Worm (Caenorhabditis elegans) whole organism, late embryonic: Measurements from ENCODE around the gene lgc-49.

Experiments used
- C38D4.7 ChIP-seq: fragments of 200-800 bp; sonication (Bioruptor generic); optimal IDR thresholded peaks from 2 replicates; lab custom pipeline; 2018; ENCODE audit warnings: mild to moderate bottlenecking, missing genetic modification characterization, moderate library complexity, missing compliant biosample characterization
- F13H6.1 ChIP-seq: sonication (generic microtip); optimal IDR thresholded peaks from 2 replicates; lab custom pipeline; 2016; ENCODE audit warnings: missing genetic modification characterization, missing compliant biosample characterization
- K09A11.1 ChIP-seq: sonication (generic microtip); optimal IDR thresholded peaks from 2 replicates; lab custom pipeline; 2017; ENCODE audit warnings: antibody characterized with exemption, mild to moderate bottlenecking, missing genetic modification characterization, missing compliant biosample characterization; ENCODE audit not compliant: insufficient read depth
- T23F11.4 ChIP-seq: fragments of 200-800 bp; sonication (Bioruptor generic); optimal IDR thresholded peaks from 2 replicates; lab custom pipeline; 2018; ENCODE audit warnings: mild to moderate bottlenecking, missing genetic modification characterization, missing compliant biosample characterization
- Y22D7AL.16 ChIP-seq: sonication (generic microtip); optimal IDR thresholded peaks from 2 replicates; lab custom pipeline; 2016; ENCODE audit warnings: missing genetic modification characterization, missing compliant biosample characterization
- ceh-18 ChIP-seq: sonication (generic microtip); optimal IDR thresholded peaks from 2 replicates; lab custom pipeline; 2016; ENCODE audit warnings: missing genetic modification characterization, missing compliant biosample characterization
- ceh-24 ChIP-seq: sonication (generic microtip); optimal IDR thresholded peaks from 2 replicates; lab custom pipeline; 2016; ENCODE audit warnings: mild to moderate bottlenecking, missing genetic modification characterization, missing compliant biosample characterization
- ceh-30 ChIP-seq: fragments of 150-350 bp; optimal IDR thresholded peaks from 2 replicates; lab custom pipeline; 2014; ENCODE audit warnings: missing biosample characterization, missing genetic modification characterization
- ceh-31 ChIP-seq: sonication (generic microtip); optimal IDR thresholded peaks from 2 replicates; lab custom pipeline; 2016; ENCODE audit warnings: missing genetic modification characterization, missing compliant biosample characterization
- ceh-34 ChIP-seq: sonication (generic microtip); optimal IDR thresholded peaks from 2 replicates; lab custom pipeline; 2016; ENCODE audit warnings: mild to moderate bottlenecking, missing genetic modification characterization, missing compliant biosample characterization
- ceh-6 ChIP-seq: fragments of 200-800 bp; sonication (Bioruptor generic); optimal IDR thresholded peaks from 2 replicates; lab custom pipeline; 2018; ENCODE audit warnings: mild to moderate bottlenecking, missing genetic modification characterization, missing compliant biosample characterization
- ceh-9 ChIP-seq: sonication (generic microtip); optimal IDR thresholded peaks from 2 replicates; lab custom pipeline; 2016; ENCODE audit warnings: mild to moderate bottlenecking, missing genetic modification characterization, inconsistent platforms, missing compliant biosample characterization
- dmd-4 ChIP-seq: sonication (generic microtip); optimal IDR thresholded peaks from 2 replicates; lab custom pipeline; 2016; ENCODE audit warnings: borderline replicate concordance, missing genetic modification characterization, missing compliant biosample characterization
- elt-2 ChIP-seq: sonication (generic microtip); optimal IDR thresholded peaks from 2 replicates; lab custom pipeline; 2016; ENCODE audit warnings: missing genetic modification reagents, missing genetic modification characterization, missing compliant biosample characterization
- fax-1 ChIP-seq: sonication (generic microtip); optimal IDR thresholded peaks from 2 replicates; lab custom pipeline; 2016; ENCODE audit warnings: missing genotype, missing genetic modification characterization, missing compliant biosample characterization
- fkh-6 ChIP-seq: sonication (generic microtip); optimal IDR thresholded peaks from 2 replicates; lab custom pipeline; 2016; ENCODE audit warnings: missing genetic modification characterization, missing compliant biosample characterization
- gmeb-2 ChIP-seq: sonication (generic microtip); optimal IDR thresholded peaks from 2 replicates; lab custom pipeline; 2016; ENCODE audit warnings: missing genetic modification characterization, inconsistent platforms, missing compliant biosample characterization
- hlh-13 ChIP-seq: fragments of 200-800 bp; sonication (Bioruptor generic); optimal IDR thresholded peaks from 2 replicates; lab custom pipeline; 2018; ENCODE audit warnings: mild to moderate bottlenecking, missing genetic modification characterization, missing compliant biosample characterization
- hlh-8 ChIP-seq: sonication (generic microtip); optimal IDR thresholded peaks from 2 replicates; lab custom pipeline; 2016; ENCODE audit warnings: missing genotype, missing genetic modification characterization, missing compliant biosample characterization
- lin-11 ChIP-seq: fragments of 200-800 bp; sonication (Bioruptor generic); optimal IDR thresholded peaks from 2 replicates; lab custom pipeline; 2018; ENCODE audit warnings: mild to moderate bottlenecking, missing genetic modification characterization, missing compliant biosample characterization
- nfya-1 ChIP-seq: sonication (generic microtip); optimal IDR thresholded peaks from 2 replicates; lab custom pipeline; 2017; ENCODE audit warnings: missing genetic modification characterization, mild to moderate bottlenecking, missing compliant biosample characterization, antibody characterized with exemption, moderate library complexity
- nhr-232 ChIP-seq: sonication (generic microtip); optimal IDR thresholded peaks from 2 replicates; lab custom pipeline; 2016; ENCODE audit warnings: missing genetic modification characterization, missing compliant biosample characterization
- npax-4 ChIP-seq: sonication (generic microtip); optimal IDR thresholded peaks from 2 replicates; lab custom pipeline; 2016; ENCODE audit warnings: missing genetic modification characterization, missing compliant biosample characterization
- odd-2 ChIP-seq: sonication (generic microtip); optimal IDR thresholded peaks from 2 replicates; lab custom pipeline; 2017; ENCODE audit warnings: antibody characterized with exemption, mild to moderate bottlenecking, missing genetic modification characterization, missing compliant biosample characterization
- pag-3 ChIP-seq: sonication (generic microtip); optimal IDR thresholded peaks from 2 replicates; lab custom pipeline; 2016; ENCODE audit warnings: missing compliant biosample characterization, missing genetic modification characterization, borderline replicate concordance
- pat-9 ChIP-seq: fragments of 200-800 bp; sonication (Bioruptor generic); optimal IDR thresholded peaks from 2 replicates; lab custom pipeline; 2018; ENCODE audit warnings: mild to moderate bottlenecking, missing genetic modification characterization, moderate library complexity, missing compliant biosample characterization
- pax-1 ChIP-seq: fragments of 150-350 bp; optimal IDR thresholded peaks from 2 replicates; lab custom pipeline; 2014; ENCODE audit warnings: missing biosample characterization, missing genetic modification characterization
- pha-2 ChIP-seq: sonication (generic microtip); optimal IDR thresholded peaks from 2 replicates; lab custom pipeline; 2017; ENCODE audit warnings: mild to moderate bottlenecking, missing genetic modification characterization, missing compliant biosample characterization
- pha-4 ChIP-seq: fragments of 150-350 bp; optimal IDR thresholded peaks from 2 replicates; lab custom pipeline; 2018; ENCODE audit warnings: missing biosample characterization, missing genetic modification reagents, missing genetic modification characterization
- ref-2 ChIP-seq: sonication (generic microtip); optimal IDR thresholded peaks from 2 replicates; lab custom pipeline; 2016; ENCODE audit warnings: missing genetic modification characterization, missing compliant biosample characterization
- rnt-1 ChIP-seq: sonication (generic microtip); optimal IDR thresholded peaks from 2 replicates; lab custom pipeline; 2016; ENCODE audit warnings: missing genetic modification characterization, missing compliant biosample characterization
- sdc-2 ChIP-seq: sonication (generic microtip); optimal IDR thresholded peaks from 2 replicates; lab custom pipeline; 2016; ENCODE audit warnings: missing genotype, missing genetic modification characterization, missing compliant biosample characterization
- sox-2 ChIP-seq: fragments of 200-800 bp; sonication (Bioruptor generic); IDR thresholded peaks from 2 replicates; pipeline ENCODE4 v1.3.6; 2022; ENCODE audit warnings: missing genetic modification reagents, missing genetic modification characterization, missing compliant biosample characterization
- syd-9 ChIP-seq: sonication (generic microtip); optimal IDR thresholded peaks from 2 replicates; lab custom pipeline; 2016; ENCODE audit warnings: mild to moderate bottlenecking, missing genetic modification characterization, moderate library complexity, missing compliant biosample characterization
- tbx-2 ChIP-seq: sonication (generic microtip); optimal IDR thresholded peaks from 2 replicates; lab custom pipeline; 2016; ENCODE audit warnings: missing genetic modification characterization, missing compliant biosample characterization
- tbx-7 ChIP-seq: sonication (generic microtip); optimal IDR thresholded peaks from 2 replicates; lab custom pipeline; 2016; ENCODE audit warnings: missing genotype, missing genetic modification characterization, missing compliant biosample characterization
- ttx-3 ChIP-seq: sonication (generic microtip); optimal IDR thresholded peaks from 2 replicates; lab custom pipeline; 2016; ENCODE audit warnings: missing genetic modification reagents, missing genetic modification characterization, missing compliant biosample characterization
- unc-42 ChIP-seq: sonication (generic microtip); optimal IDR thresholded peaks from 2 replicates; lab custom pipeline; 2016; ENCODE audit warnings: missing genotype, missing genetic modification characterization, missing compliant biosample characterization
- zip-5 ChIP-seq: sonication (generic microtip); optimal IDR thresholded peaks from 2 replicates; lab custom pipeline; 2016; ENCODE audit warnings: missing genetic modification characterization, missing compliant biosample characterization
- ztf-16 ChIP-seq: sonication (generic microtip); optimal IDR thresholded peaks from 2 replicates; lab custom pipeline; 2017; ENCODE audit warnings: missing genetic modification characterization, missing compliant biosample characterization

lgc-49 gene

DNA sequence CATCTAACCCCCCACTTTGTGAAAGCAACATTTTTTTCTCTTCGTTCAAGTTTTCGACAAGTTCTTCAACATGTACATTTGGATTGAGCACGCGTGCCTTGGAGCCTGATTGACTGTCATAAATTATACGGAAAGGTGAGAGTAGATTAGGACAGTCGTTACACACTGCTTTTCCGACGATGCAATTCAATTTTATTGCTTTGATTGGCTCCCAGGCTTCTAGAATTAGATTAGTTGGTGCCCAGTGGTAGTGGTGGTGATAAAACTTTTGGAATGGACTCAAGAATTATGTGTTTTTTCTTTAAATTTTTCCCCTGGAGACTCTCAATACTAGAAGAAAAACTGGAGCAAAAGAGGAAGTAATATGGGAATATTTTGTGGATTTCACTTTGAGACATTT lies 13.4 kb downstream of the lgc-49 start:
- TF ChIP-seq nfya-1 = no peak
- TF ChIP-seq ref-2 (tag; lab: Kevin White, UChicago) = no peak
- no peak for TF ChIP-seq T23F11.4 (GFP tag; lab: Kevin White, UChicago)
- TF ChIP-seq K09A11.1 (tag; lab: Kevin White, UChicago) = no peak

DNA sequence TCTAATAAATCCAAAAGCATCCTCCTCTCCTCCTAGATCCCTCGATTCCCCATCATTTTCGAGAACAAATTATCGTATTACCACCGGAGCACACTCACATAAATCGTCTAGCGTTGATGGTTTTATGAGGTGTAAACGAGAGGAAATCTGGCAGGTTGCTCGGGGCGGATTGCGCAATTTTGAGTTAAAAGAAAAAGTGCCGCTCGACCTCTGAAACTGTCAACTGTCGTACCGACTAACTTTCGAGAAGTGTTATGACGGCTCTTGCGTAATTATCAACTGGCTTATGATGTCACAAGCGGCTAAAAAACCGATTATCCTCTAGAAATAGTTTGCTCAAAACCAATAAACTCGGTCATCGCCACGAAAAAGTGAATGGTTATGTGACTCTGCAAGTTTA lies 15.4 kb downstream of the lgc-49 start:
- TF ChIP-seq lin-11 (tag; lab: Kevin White, UChicago) (no peak), odd-2 (tag; lab: Kevin White, UChicago) (no peak), fkh-6 (no peak), hlh-13 (GFP tag; lab: Kevin White, UChicago) (no peak), ceh-18 (no peak), ref-2 (tag; lab: Kevin White, UChicago) (no peak), pag-3 (tag; lab: Kevin White, UChicago) (no peak), nfya-1 (no peak), ceh-24 (tag; lab: Kevin White, UChicago) (no peak), F13H6.1 (tag; lab: Kevin White, UChicago) (no peak), Y22D7AL.16 (tag; lab: Kevin White, UChicago) (no peak), sox-2 (no peak), pat-9 (no peak)

DNA sequence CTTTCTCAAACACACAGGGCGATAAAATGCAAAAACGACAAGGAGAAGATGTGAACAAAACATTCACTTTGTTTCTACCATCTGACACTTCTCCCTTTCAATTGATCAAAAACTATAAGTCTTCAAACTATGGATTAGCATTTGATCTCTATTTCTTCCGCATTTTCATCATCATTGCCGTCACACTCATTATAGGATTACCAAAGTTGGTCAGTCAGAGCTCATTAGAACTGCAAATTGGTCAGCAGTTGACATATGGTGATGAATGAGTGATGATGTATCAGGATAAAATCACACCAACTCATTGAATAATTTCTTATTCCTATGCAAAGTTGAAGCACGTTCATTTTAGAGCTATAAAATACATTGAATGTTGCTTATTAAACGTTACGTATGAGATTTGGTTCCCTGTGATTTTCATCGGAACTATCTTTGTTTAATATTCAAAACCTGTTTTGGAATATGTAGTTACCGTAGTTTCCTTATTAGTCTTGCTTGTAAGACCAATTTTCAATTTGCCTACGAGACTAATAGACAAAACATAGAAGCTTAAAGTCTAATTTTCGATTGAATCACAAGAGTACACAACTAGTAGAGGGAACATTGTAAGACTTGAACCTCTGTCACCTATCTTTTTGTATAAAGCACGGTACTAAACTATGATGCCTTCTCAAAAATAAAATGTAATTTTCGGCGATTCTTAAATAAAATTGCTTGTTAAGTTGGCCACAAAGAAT lies 18.5 kb downstream of the lgc-49 start:
- TF ChIP-seq pax-1 (tag; lab: Kevin White, UChicago) = no peak
- TF ChIP-seq ceh-30 (tag; lab: Kevin White, UChicago) = no peak
- TF ChIP-seq pha-2 (tag; lab: Kevin White, UChicago) = no peak
- TF ChIP-seq rnt-1 = no peak
- TF ChIP-seq C38D4.7 = no peak

DNA sequence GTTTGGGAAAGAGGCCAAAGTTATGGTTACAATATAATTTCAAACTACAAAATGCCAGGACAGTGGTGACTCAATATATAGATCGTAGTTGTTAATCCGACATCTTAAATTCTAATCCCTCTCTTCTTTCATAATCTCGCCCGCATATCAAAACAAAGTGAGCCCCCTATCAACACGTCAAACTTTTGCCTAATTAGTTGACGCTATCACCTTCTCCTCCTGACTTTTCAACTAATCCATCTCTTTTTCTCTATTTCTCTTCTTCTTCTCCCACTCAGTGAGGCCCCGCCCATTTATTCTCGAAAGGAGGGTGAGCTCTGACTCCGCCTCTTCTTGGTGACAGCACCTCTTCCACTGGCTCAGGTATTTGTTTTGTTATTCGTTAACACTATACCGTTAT lies 20.2 kb downstream of the lgc-49 start:
- TF ChIP-seq pha-4 (tag; lab: Kevin White, UChicago) = no peak
- no peak for TF ChIP-seq dmd-4
- TF ChIP-seq nhr-232 (tag; lab: Kevin White, UChicago) = no peak
- TF ChIP-seq ref-2 (tag; lab: Kevin White, UChicago) = no peak
- TF ChIP-seq nfya-1 = no peak

DNA sequence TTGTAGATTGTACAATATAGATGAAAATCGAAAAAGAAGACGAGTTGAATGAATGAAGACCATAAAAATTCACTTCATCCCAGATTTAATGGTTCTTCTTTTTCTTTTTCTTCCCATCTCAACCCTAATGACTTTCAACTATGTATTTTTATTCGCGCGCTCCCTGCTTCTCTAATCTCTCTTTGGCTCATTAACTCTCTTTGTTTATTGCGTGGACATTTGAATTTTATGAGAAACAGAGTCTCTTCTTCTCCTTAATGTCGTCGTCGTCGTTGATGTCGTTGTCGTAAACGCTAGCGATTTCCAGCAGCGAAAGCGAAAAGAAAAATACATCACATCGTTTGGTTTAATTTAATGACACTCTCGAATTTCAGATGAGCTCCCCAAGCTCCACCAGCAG lies 23.5 kb downstream of the lgc-49 start:
- TF ChIP-seq gmeb-2 (no peak), tbx-7 (no peak), syd-9 (tag; lab: Kevin White, UChicago) (no peak), ceh-31 (no peak)
- TF ChIP-seq, all 69 proteins: peak for 0

DNA sequence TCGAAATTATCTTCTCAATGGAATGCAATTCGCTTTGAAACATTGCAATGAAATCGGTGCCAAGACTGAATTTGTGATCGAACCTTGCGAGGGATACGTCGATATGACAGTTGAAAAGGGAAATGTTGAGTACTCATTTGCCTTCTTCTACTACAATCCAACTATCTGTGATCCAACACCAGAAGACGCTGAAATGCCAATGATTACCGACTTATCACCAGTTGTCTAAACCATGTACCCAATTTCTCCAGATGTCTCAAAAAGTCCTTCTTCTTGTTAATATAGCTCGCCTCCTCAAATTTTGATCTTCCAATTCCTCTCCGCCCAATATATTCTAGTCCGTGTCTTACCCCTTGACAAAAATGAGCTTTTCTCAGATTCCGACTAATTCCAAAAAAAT lies 25.1 kb downstream of the lgc-49 start:
- TF ChIP-seq unc-42 = no peak
- no peak for TF ChIP-seq ceh-6

DNA sequence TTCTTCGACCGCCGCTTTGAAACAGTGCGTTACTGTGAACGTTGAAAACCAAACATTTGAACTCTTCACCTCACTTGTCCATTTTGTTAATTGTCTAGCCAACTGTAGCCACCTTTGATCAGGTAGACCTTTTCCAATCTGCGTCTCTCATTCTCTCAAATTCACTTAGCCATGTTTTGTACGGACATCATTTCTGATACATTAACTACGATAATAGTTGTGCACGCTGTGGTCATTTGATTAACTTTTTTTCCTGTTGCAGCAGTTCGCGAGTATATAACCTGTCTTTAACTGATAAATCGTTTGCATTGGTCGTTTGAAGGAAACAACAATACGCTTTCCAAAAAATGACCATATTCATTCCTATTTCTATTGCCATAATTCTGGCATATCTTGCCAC lies 26.3 kb downstream of the lgc-49 start, which contains the start of gene cyp-29A2:
cyp-29A2 (plus strand) TSS at position 190 of the 400 bp plus-strand sequence.
- TF ChIP-seq ztf-16 = no peak
- no peak for TF ChIP-seq pha-4 (tag; lab: Kevin White, UChicago)
- no peak for TF ChIP-seq fkh-6
- TF ChIP-seq odd-2 (tag; lab: Kevin White, UChicago) = no peak
- TF ChIP-seq tbx-2 (tag; lab: Kevin White, UChicago) = no peak
- TF ChIP-seq ceh-9 (tag; lab: Kevin White, UChicago) = no peak
- TF ChIP-seq npax-4 = no peak
- TF ChIP-seq elt-2 (tag; lab: Kevin White, UChicago) = no peak
- no peak for TF ChIP-seq F13H6.1 (tag; lab: Kevin White, UChicago)
- no peak for TF ChIP-seq ttx-3 (tag; lab: Kevin White, UChicago)
- TF ChIP-seq ref-2 (tag; lab: Kevin White, UChicago) = no peak
- no peak for TF ChIP-seq hlh-8 (tag; lab: Kevin White, UChicago)
- TF ChIP-seq fax-1 (tag; lab: Kevin White, UChicago) = no peak
- TF ChIP-seq ceh-6 = no peak
- no peak for TF ChIP-seq hlh-13 (GFP tag; lab: Kevin White, UChicago)
- no peak for TF ChIP-seq ceh-34 (tag; lab: Kevin White, UChicago)
- no peak for TF ChIP-seq pat-9
- TF ChIP-seq sdc-2 = no peak
- no peak for TF ChIP-seq zip-5 (tag; lab: Kevin White, UChicago)
- no peak for TF ChIP-seq ceh-18
